Fruit fly (Drosophila melanogaster): ENCODE data around the gene twin.

The twin gene

DNA sequence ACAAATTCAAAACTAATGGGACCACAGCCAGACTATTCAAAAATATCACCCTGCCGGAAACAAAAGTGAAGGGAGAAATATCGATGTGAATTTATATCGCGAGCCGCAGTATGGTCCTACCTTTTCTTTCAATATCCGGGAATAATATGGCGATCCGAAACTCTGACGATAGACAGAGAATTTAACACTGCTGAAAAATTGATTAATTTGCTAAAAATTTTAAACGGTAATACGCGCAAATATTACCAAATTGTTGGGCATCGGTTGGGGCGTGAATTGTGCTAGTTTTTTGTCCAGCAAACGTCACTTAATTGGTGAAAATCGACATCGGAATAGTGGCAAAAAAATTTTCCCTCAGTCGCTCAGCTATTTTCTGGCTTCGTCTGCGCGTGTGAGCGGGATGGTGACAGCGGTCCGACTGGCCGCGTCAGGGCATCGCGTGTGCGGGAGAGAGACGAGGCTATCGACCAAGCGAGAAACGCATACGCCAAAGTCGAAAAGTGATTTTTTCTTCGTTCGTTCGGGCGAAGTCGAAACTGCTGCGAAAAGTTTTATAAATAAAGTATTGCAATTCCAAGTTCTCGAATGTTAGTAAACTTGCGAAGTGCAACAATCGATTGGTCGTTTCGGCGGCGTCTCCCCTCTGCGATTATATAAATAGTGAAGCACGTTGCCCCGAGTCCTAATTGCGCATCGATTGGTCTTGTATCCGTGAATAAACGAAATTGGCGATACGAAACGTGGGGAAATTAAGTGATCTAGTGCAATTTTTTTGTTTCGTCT is 8.8 kb upstream of the twin start, which contains the start of gene mask (continued):
- TF ChIP-seq repo (GFP tag; optimal IDR thresholded peaks at IDR 0.05) (peak; percentile 73), CG9215 (GFP tag; IDR thresholded peaks at IDR 0.05) (0 out of 2 replicates have a peak, but pooled peaks have one; percentile 40), exex (tag; optimal IDR thresholded peaks at IDR 0.05) (peak; percentile 35), CG8944 (GFP tag; optimal IDR thresholded peaks at IDR 0.05) (peak; percentile 28), grau (tag; optimal IDR thresholded peaks at IDR 0.05) (peak; percentile 51), sens (GFP tag) (peak; percentile 81), CG10654 (GFP tag; optimal IDR thresholded peaks at IDR 0.05) (peak; percentile 75), CG2202 (tag; optimal IDR thresholded peaks at IDR 0.05) (peak; percentile 39), CG7357 (GFP tag; IDR thresholded peaks at IDR 0.05) (no peak), Poxn (GFP tag; IDR thresholded peaks at IDR 0.05) (no peak), HLHmδ (GFP tag; optimal IDR thresholded peaks at IDR 0.05) (peak; percentile 91), CG31224 (GFP tag; IDR thresholded peaks at IDR 0.05) (peak; percentile 67), Lim3 (GFP tag; IDR thresholded peaks at IDR 0.05) (no peak), Hsf (GFP tag; optimal IDR thresholded peaks at IDR 0.05) (peak; percentile 84), bowl (GFP tag; IDR thresholded peaks at IDR 0.05) (peak; percentile 58), CG1603 (tag; optimal IDR thresholded peaks at IDR 0.05) (peak; percentile 62), zf30C (GFP tag; optimal IDR thresholded peaks at IDR 0.05) (no peak), en (GFP tag; optimal IDR thresholded peaks at IDR 0.05) (peak; percentile 63), CTCF (GFP tag; optimal IDR thresholded peaks at IDR 0.05) (peak; percentile 44), Vsx1 (GFP tag; optimal IDR thresholded peaks at IDR 0.05) (peak; percentile 78), CG4328 (GFP tag; optimal IDR thresholded peaks at IDR 0.05) (peak; percentile 83), Nf-YA (GFP tag; IDR thresholded peaks at IDR 0.05) (peak; percentile 70; the same call in 1 of the 2 replicates), CG15269 (tag; optimal IDR thresholded peaks at IDR 0.05) (peak; percentile 56), ac (GFP tag; optimal IDR thresholded peaks at IDR 0.05) (peak; percentile 55), Hr51 (GFP tag; optimal IDR thresholded peaks at IDR 0.05) (peak; percentile 43 to 79), CG11398 (GFP tag; optimal IDR thresholded peaks at IDR 0.05) (peak; percentile 64), fd64A (GFP tag; optimal IDR thresholded peaks at IDR 0.05) (peak; percentile 25), CG9609 (GFP tag; optimal IDR thresholded peaks at IDR 0.05) (peak; percentile 74), CG32532 (GFP tag; IDR thresholded peaks at IDR 0.05) (peak; percentile 83), sob (GFP tag; IDR thresholded peaks at IDR 0.05) (peak; percentile 86), CG17359 (tag; optimal IDR thresholded peaks at IDR 0.05) (peak; percentile 63), croc (GFP tag; conservative IDR thresholded peaks at IDR 0.05) (0 out of 3 replicates have a peak, but pooled peaks have one; percentile 26), CG9727 (GFP tag; optimal IDR thresholded peaks at IDR 0.05) (peak; percentile 92), lola (GFP tag; optimal IDR thresholded peaks at IDR 0.05) (peak in 1 of 3 experiments; percentile 5), wdn (GFP tag; IDR thresholded peaks at IDR 0.05) (peak; percentile 75), fd3F (GFP tag; optimal IDR thresholded peaks at IDR 0.05) (peak; percentile 75), ase (GFP tag; IDR thresholded peaks at IDR 0.05) (peak; percentile 61; the same call in 2 of the 3 replicates), CkIIα-i1 (GFP tag; IDR thresholded peaks at IDR 0.05) (no peak), CG3847 (GFP tag; IDR thresholded peaks at IDR 0.05) (peak; percentile 78), Hr3 (GFP tag; optimal IDR thresholded peaks at IDR 0.05) (peak; percentile 45), abd-A (tag; optimal IDR thresholded peaks at IDR 0.05) (no peak), prd (optimal IDR thresholded peaks at IDR 0.05) (no peak), prd (GFP tag; IDR thresholded peaks at IDR 0.05) (peak; percentile 44; the same call in 2 of the 3 replicates), slp2 (GFP tag; optimal IDR thresholded peaks at IDR 0.05) (peak; percentile 81), crc (GFP tag; optimal IDR thresholded peaks at IDR 0.05) (peak; percentile 82), CG11504 (tag; optimal IDR thresholded peaks at IDR 0.05) (no peak), CG4424 (GFP tag; optimal IDR thresholded peaks at IDR 0.05) (peak; percentile 70), Dll (GFP tag; IDR thresholded peaks at IDR 0.05; ENCODE audit: partially characterized antibody) (0 out of 4 replicates have a peak, but pooled peaks have one; percentile 6), bsh (GFP tag; optimal IDR thresholded peaks at IDR 0.05) (peak; percentile 21 to 54), CG9932 (GFP tag; IDR thresholded peaks at IDR 0.05) (peak; percentile 65)
